Fruit fly (Drosophila melanogaster): ENCODE results near the gene asun.

The asun gene

dm6 chr3R:16275890-16276619 lies 12.0 kb downstream of the asun start:
- TF ChIP-seq Ets98B (GFP tag; IDR thresholded peaks at IDR 0.05) (peak; percentile 45), gl (tag; optimal IDR thresholded peaks at IDR 0.05) (no peak), CG32121 (GFP tag; IDR thresholded peaks at IDR 0.05) (peak; percentile 73), fd96Ca (GFP tag; IDR thresholded peaks at IDR 0.05) (0 out of 3 replicates have a peak, but pooled peaks have one; percentile 31)

DNA sequence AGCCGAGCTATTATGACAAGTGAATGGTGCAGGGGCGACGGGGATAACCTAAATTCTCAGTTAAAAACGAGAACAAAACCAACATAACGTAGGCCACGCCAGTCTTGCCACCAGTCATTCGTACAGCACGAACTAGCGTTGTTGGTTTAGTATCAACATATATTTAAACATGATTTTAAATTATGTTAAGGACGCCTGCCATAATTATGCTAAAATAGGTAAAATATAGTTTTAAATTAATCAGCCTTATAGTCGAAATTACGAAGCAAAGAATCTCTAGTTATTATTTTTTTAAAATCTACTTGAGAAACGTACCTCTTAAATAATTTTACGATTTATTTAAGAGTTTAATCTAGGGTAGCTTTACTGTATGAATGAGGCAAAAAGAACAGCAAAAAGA lies 12.9 kb downstream of the asun start:
- TF ChIP-seq CG32121 (GFP tag; IDR thresholded peaks at IDR 0.05) (peak; percentile 33; the same call in 1 of the 2 replicates), CG14655 (GFP tag; optimal IDR thresholded peaks at IDR 0.05) (no peak), CG17806 (tag; optimal IDR thresholded peaks at IDR 0.05) (peak; percentile 4), CG8301 (tag; optimal IDR thresholded peaks at IDR 0.05) (no peak), CG8159 (tag; optimal IDR thresholded peaks at IDR 0.05) (peak; percentile 29), CG15710 (tag; optimal IDR thresholded peaks at IDR 0.05) (peak; percentile 10)

- TF ChIP-seq CG12605 (GFP tag; IDR thresholded peaks at IDR 0.05) (peak; percentile 32; the same call in 1 of the 2 replicates), CG9948 (tag; optimal IDR thresholded peaks at IDR 0.05) (no peak)
These were observed 13.5 kb downstream of the asun start for dm6 chr3R:16277543-16277942.

DNA sequence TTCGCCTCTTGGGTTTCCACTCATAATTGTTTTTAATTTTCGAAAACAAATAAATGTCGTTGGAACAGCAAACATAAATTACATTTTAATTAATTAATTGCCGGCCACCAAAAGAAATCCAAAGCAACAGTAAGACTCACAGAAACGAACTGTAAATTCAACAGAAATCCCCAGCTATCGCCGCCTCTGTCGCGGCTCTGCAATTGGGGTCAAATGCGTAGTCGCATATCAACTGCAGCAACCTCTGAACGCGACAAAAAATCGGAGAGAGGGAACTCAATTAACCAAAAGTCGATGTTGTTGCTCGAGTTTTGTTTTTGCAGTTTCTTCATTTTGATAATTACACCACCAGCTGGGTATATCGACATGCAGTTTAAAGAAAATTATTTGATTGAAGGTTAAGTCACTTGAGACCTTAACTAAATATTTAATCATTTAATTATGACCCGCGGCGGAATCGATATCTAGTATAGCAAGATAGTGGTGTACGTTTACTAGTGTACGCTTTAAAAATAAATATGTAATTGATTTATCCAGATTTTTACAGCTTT lies 15.4 kb downstream of the asun start:
- TF ChIP-seq Ets98B (GFP tag; IDR thresholded peaks at IDR 0.05) (no peak), CG17806 (tag; optimal IDR thresholded peaks at IDR 0.05) (no peak), D1 (tag; optimal IDR thresholded peaks at IDR 0.05) (peak; percentile 60), CG34367 (tag; optimal IDR thresholded peaks at IDR 0.05) (no peak)

DNA sequence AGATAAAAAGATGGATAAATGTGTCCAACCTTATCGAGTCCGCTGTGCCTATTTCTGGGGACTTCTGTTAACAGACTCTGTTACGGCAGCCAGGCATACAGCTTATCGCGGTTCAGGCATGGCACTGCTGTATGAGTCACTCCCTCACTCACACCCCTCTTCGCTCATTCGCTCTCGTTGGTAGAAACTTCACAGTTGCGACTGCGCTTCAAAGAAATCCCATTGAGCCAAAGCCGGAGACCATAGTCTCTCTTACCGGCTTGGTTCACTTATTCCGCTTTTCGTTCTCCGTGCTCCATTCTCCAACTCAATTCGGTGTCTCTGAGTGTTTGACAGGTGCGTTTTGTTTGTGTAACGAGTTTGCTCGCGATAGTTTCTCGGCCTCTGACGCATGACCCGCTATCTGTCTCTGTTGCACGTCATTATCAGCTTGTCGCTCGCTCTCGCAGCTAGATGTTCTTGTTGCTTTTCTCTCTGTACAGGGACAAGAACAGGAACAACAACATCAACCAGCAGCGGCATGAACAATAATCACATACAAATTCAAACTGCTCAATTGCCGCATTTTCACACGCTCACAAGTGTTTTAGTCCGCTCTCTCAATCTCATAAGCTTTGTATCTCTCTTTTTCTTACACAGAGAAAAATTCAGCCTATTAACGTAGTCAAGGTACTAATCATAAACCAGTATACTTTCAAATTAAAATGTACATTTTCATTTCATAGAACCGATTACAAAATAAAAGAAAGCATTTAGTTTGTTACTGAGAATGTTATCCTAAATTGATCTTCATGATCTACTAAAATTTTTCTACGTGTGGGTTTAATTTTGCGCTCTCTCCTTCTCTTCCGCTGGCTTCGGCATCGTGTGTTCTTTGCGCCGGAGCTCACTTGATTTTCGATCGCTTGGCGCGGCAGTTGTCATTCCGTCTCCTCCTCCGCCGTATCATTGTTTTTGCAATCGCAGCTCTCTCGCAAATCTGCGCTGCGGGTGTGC lies 16.2 kb downstream of the asun start:
- TF ChIP-seq CG9948 (tag; optimal IDR thresholded peaks at IDR 0.05) (peak; percentile 99), CG17806 (tag; optimal IDR thresholded peaks at IDR 0.05) (peak; percentile 99), D1 (tag; optimal IDR thresholded peaks at IDR 0.05) (peak; percentile 99), Pif1B (GFP tag; optimal IDR thresholded peaks at IDR 0.05) (peak; percentile 99), CG8301 (tag; optimal IDR thresholded peaks at IDR 0.05) (peak; percentile 99), CG14655 (GFP tag; optimal IDR thresholded peaks at IDR 0.05) (peak; percentile 99), rn (GFP tag; IDR thresholded peaks at IDR 0.05) (peak; percentile 99), Ets98B (GFP tag; IDR thresholded peaks at IDR 0.05) (peak; percentile 100), CG34367 (tag; optimal IDR thresholded peaks at IDR 0.05) (peak; percentile 99), CG12605 (GFP tag; IDR thresholded peaks at IDR 0.05) (peak; percentile 99), CG32121 (GFP tag; IDR thresholded peaks at IDR 0.05) (peak; percentile 100), CG4496 (GFP tag; IDR thresholded peaks at IDR 0.05) (peak; percentile 100), CG10348 (GFP tag; IDR thresholded peaks at IDR 0.05) (peak; percentile 94), EcR (GFP tag; optimal IDR thresholded peaks at IDR 0.05) (peak; percentile 95), gl (tag; optimal IDR thresholded peaks at IDR 0.05) (peak; percentile 98), CG15710 (tag; optimal IDR thresholded peaks at IDR 0.05) (peak; percentile 100), CG8159 (tag; optimal IDR thresholded peaks at IDR 0.05) (peak; percentile 99), fd96Ca (GFP tag; IDR thresholded peaks at IDR 0.05) (peak; percentile 94), Snoo (tag; optimal IDR thresholded peaks at IDR 0.05) (peak; percentile 99), CG13204 (GFP tag; optimal IDR thresholded peaks at IDR 0.05) (peak; percentile 98), Pif1A (GFP tag; optimal IDR thresholded peaks at IDR 0.05) (peak; percentile 99)

DNA sequence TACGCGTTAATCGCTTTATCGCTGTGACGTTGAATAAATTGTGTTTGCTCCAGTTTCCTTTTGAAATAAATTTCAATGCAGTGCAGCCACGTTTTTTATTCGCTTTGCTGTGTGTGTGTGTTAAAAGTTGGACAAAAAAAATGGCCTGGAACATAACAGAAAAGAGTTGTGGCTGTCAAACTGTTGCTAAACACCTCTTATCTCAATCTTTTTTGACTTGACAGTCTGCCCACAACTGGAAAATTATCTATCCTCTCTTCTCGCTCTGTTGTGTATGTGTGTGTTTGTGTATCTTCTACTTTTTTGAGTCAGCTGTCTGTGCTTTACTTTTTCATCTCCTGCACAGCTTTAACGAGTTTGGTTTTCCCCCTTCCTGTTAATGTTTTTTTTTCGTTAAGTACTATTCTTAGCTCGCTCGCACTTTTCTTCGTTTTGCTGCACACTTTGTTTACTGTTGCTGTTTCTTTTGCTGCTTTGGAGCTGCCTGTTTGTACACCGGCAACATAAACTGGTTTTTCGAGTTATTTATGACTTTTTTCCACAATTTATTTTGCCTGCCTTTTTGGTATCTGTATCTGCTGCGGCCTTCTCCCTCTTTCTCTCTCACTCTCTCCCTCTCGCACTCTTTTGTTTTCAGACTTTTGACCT lies 17.1 kb downstream of the asun start:
- TF ChIP-seq CG17806 (tag; optimal IDR thresholded peaks at IDR 0.05) (peak; percentile 0), CG8159 (tag; optimal IDR thresholded peaks at IDR 0.05) (peak; percentile 13), gl (tag; optimal IDR thresholded peaks at IDR 0.05) (peak; percentile 49), Pif1B (GFP tag; optimal IDR thresholded peaks at IDR 0.05) (no peak), Pif1A (GFP tag; optimal IDR thresholded peaks at IDR 0.05) (peak; percentile 34), CG9948 (tag; optimal IDR thresholded peaks at IDR 0.05) (no peak), CG4496 (GFP tag; IDR thresholded peaks at IDR 0.05) (peak; percentile 35; the same call in 1 of the 3 replicates), EcR (GFP tag; optimal IDR thresholded peaks at IDR 0.05) (no peak), CG15710 (tag; optimal IDR thresholded peaks at IDR 0.05) (peak; percentile 3), fd96Ca (GFP tag; IDR thresholded peaks at IDR 0.05) (peak; percentile 19; the same call in 1 of the 3 replicates)

Data from whole organism, pupa.